Fruit fly (Drosophila melanogaster): ENCODE measurements around the gene dock.

dm6 chr2L:840716-841115 is 14.9 kb downstream of the dock start:
- TF ChIP-seq Myc (optimal IDR thresholded peaks at IDR 0.05) (no peak), Hr78 (GFP tag; optimal IDR thresholded peaks at IDR 0.05) (no peak), dsf (GFP tag; optimal IDR thresholded peaks at IDR 0.05; ENCODE audit: borderline replicate concordance) (no peak), HLH106 (tag; optimal IDR thresholded peaks at IDR 0.05) (no peak), Abd-B (GFP tag; optimal IDR thresholded peaks at IDR 0.05) (no peak), Dfd (GFP tag; optimal IDR thresholded peaks at IDR 0.05) (no peak), Dif (GFP tag; optimal IDR thresholded peaks at IDR 0.05; ENCODE audit: partially characterized antibody) (no peak), pan (optimal IDR thresholded peaks at IDR 0.05) (no peak), foxo (GFP tag; optimal IDR thresholded peaks at IDR 0.05) (no peak), CG9705 (GFP tag; optimal IDR thresholded peaks at IDR 0.05) (no peak), h (GFP tag; optimal IDR thresholded peaks at IDR 0.05) (no peak), jim (GFP tag; optimal IDR thresholded peaks at IDR 0.05) (no peak)

All from whole organism, wandering third instar larva.